Worm (Caenorhabditis elegans): ENCODE data around the gene F43B10.1.

F43B10.1 gene

ce11 chrX:16611333-16612043 lies 51.1 kb downstream of the F43B10.1 start:
- no peak for TF ChIP-seq flt-1 (GFP tag; IDR thresholded peaks at IDR 0.05)
- no peak for TF ChIP-seq med-1 (GFP tag; optimal IDR thresholded peaks at IDR 0.05; ENCODE audit: insufficient read depth)
- TF ChIP-seq klf-2 (GFP tag; conservative IDR thresholded peaks at IDR 0.05) = no peak
- no peak for TF ChIP-seq cog-1 (tag; optimal IDR thresholded peaks at IDR 0.05)
- no peak for TF ChIP-seq ztf-29 (GFP tag; IDR thresholded peaks at IDR 0.05)
- TF ChIP-seq T22C8.4 (GFP tag; IDR thresholded peaks at IDR 0.05) = peak; percentile 72
- 0 out of 2 replicates have a peak, but pooled peaks have one; percentile 21 for TF ChIP-seq ztf-23 (GFP tag; IDR thresholded peaks at IDR 0.05)
- no peak for TF ChIP-seq ref-1 (GFP tag; conservative IDR thresholded peaks at IDR 0.05)
- no peak for TF ChIP-seq tab-1 (GFP tag; IDR thresholded peaks at IDR 0.05)

- no peak for TF ChIP-seq klf-2 (GFP tag; conservative IDR thresholded peaks at IDR 0.05)
- TF ChIP-seq T22C8.4 (GFP tag; IDR thresholded peaks at IDR 0.05) = no peak
- TF ChIP-seq med-1 (GFP tag; optimal IDR thresholded peaks at IDR 0.05; ENCODE audit: insufficient read depth) = no peak
- no peak for TF ChIP-seq ztf-29 (GFP tag; IDR thresholded peaks at IDR 0.05)
- TF ChIP-seq flt-1 (GFP tag; IDR thresholded peaks at IDR 0.05) = no peak
- TF ChIP-seq ref-1 (GFP tag; conservative IDR thresholded peaks at IDR 0.05) = no peak
- TF ChIP-seq tab-1 (GFP tag; IDR thresholded peaks at IDR 0.05) = no peak
- no peak for TF ChIP-seq ztf-23 (GFP tag; IDR thresholded peaks at IDR 0.05)
- TF ChIP-seq cog-1 (tag; optimal IDR thresholded peaks at IDR 0.05) = no peak
These were observed 53.2 kb downstream of the F43B10.1 start, which contains the start of gene F59C12.3 for ce11 chrX:16609424-16609823. TSS of gene F59C12.3 (minus strand) at chrX:16609524.

- TF ChIP-seq T22C8.4 (GFP tag; IDR thresholded peaks at IDR 0.05) = no peak
- no peak for TF ChIP-seq klf-2 (GFP tag; conservative IDR thresholded peaks at IDR 0.05)
- no peak for TF ChIP-seq ref-1 (GFP tag; conservative IDR thresholded peaks at IDR 0.05)
- no peak for TF ChIP-seq ztf-29 (GFP tag; IDR thresholded peaks at IDR 0.05)
- no peak for TF ChIP-seq med-1 (GFP tag; optimal IDR thresholded peaks at IDR 0.05; ENCODE audit: insufficient read depth)
- no peak for TF ChIP-seq flt-1 (GFP tag; IDR thresholded peaks at IDR 0.05)
- no peak for TF ChIP-seq cog-1 (tag; optimal IDR thresholded peaks at IDR 0.05)
- TF ChIP-seq tab-1 (GFP tag; IDR thresholded peaks at IDR 0.05) = no peak
- TF ChIP-seq ztf-23 (GFP tag; IDR thresholded peaks at IDR 0.05) = no peak
These were observed 55.5 kb downstream of the F43B10.1 start for ce11 chrX:16607128-16607527.

- TF ChIP-seq T22C8.4 (GFP tag; IDR thresholded peaks at IDR 0.05) (peak; percentile 51; the same call in 1 of the 2 replicates), ztf-29 (GFP tag; IDR thresholded peaks at IDR 0.05) (peak; percentile 77), tab-1 (GFP tag; IDR thresholded peaks at IDR 0.05) (peak; percentile 77), klf-2 (GFP tag; conservative IDR thresholded peaks at IDR 0.05) (peak; percentile 78; the same call in 1 of the 2 replicates), ztf-23 (GFP tag; IDR thresholded peaks at IDR 0.05) (peak; percentile 89), med-1 (GFP tag; optimal IDR thresholded peaks at IDR 0.05; ENCODE audit: insufficient read depth) (peak; percentile 50), ref-1 (GFP tag; conservative IDR thresholded peaks at IDR 0.05) (peak; percentile 59), cog-1 (tag; optimal IDR thresholded peaks at IDR 0.05) (peak; percentile 39), flt-1 (GFP tag; IDR thresholded peaks at IDR 0.05) (peak; percentile 84)
These were observed 58.1 kb downstream of the F43B10.1 start for ce11 chrX:16604566-16604965.

ce11 chrX:16604096-16604495 lies 58.5 kb downstream of the F43B10.1 start:
- TF ChIP-seq T22C8.4 (GFP tag; IDR thresholded peaks at IDR 0.05) (no peak), med-1 (GFP tag; optimal IDR thresholded peaks at IDR 0.05; ENCODE audit: insufficient read depth) (no peak), tab-1 (GFP tag; IDR thresholded peaks at IDR 0.05) (no peak)

- peak; percentile 56 for TF ChIP-seq ref-1 (GFP tag; conservative IDR thresholded peaks at IDR 0.05)
- TF ChIP-seq flt-1 (GFP tag; IDR thresholded peaks at IDR 0.05) = peak; percentile 87
- TF ChIP-seq klf-2 (GFP tag; conservative IDR thresholded peaks at IDR 0.05) = no peak
- TF ChIP-seq tab-1 (GFP tag; IDR thresholded peaks at IDR 0.05) = peak; percentile 75
- TF ChIP-seq T22C8.4 (GFP tag; IDR thresholded peaks at IDR 0.05) = peak; percentile 36; the same call in 1 of the 2 replicates
- no peak for TF ChIP-seq med-1 (GFP tag; optimal IDR thresholded peaks at IDR 0.05; ENCODE audit: insufficient read depth)
- TF ChIP-seq cog-1 (tag; optimal IDR thresholded peaks at IDR 0.05) = peak; percentile 9
- peak; percentile 79 for TF ChIP-seq ztf-23 (GFP tag; IDR thresholded peaks at IDR 0.05)
- no peak for TF ChIP-seq ztf-29 (GFP tag; IDR thresholded peaks at IDR 0.05)
These were observed 60.2 kb downstream of the F43B10.1 start, which contains the start of gene F59C12.4 for ce11 chrX:16602457-16602856. TSS of gene F59C12.4 (minus strand) at chrX:16602622.

ce11 chrX:16597791-16598190 lies 64.8 kb downstream of the F43B10.1 start:
- TF ChIP-seq flt-1 (GFP tag; IDR thresholded peaks at IDR 0.05) (no peak), T22C8.4 (GFP tag; IDR thresholded peaks at IDR 0.05) (no peak), ref-1 (GFP tag; conservative IDR thresholded peaks at IDR 0.05) (no peak), med-1 (GFP tag; optimal IDR thresholded peaks at IDR 0.05; ENCODE audit: insufficient read depth) (no peak), tab-1 (GFP tag; IDR thresholded peaks at IDR 0.05) (no peak), ztf-29 (GFP tag; IDR thresholded peaks at IDR 0.05) (no peak)

ce11 chrX:16596972-16597371 lies 65.7 kb downstream of the F43B10.1 start:
- TF ChIP-seq cog-1 (tag; optimal IDR thresholded peaks at IDR 0.05) (no peak), T22C8.4 (GFP tag; IDR thresholded peaks at IDR 0.05) (no peak), med-1 (GFP tag; optimal IDR thresholded peaks at IDR 0.05; ENCODE audit: insufficient read depth) (no peak), ref-1 (GFP tag; conservative IDR thresholded peaks at IDR 0.05) (no peak), flt-1 (GFP tag; IDR thresholded peaks at IDR 0.05) (no peak), ztf-23 (GFP tag; IDR thresholded peaks at IDR 0.05) (no peak), tab-1 (GFP tag; IDR thresholded peaks at IDR 0.05) (no peak), klf-2 (GFP tag; conservative IDR thresholded peaks at IDR 0.05) (no peak), ztf-29 (GFP tag; IDR thresholded peaks at IDR 0.05) (no peak)

- TF ChIP-seq ztf-23 (GFP tag; IDR thresholded peaks at IDR 0.05) (peak; percentile 64), cog-1 (tag; optimal IDR thresholded peaks at IDR 0.05) (no peak)
These were observed 66.9 kb downstream of the F43B10.1 start for ce11 chrX:16595522-16596282.
